Worm (Caenorhabditis elegans) whole organism, late embryonic: ENCODE measurements around the gene K08C7.1.

ENCODE experiments used
- K02D7.2 ChIP-seq: sonication (generic microtip); optimal IDR thresholded peaks from 2 replicates; lab custom pipeline; 2017; ENCODE audit warnings: mild to moderate bottlenecking, missing genetic modification characterization, missing compliant biosample characterization
- ama-1 ChIP-seq: fragments of 150-350 bp; optimal IDR thresholded peaks from 2 replicates; lab custom pipeline; 2014
- ceh-22 ChIP-seq: sonication (generic microtip); optimal IDR thresholded peaks from 2 replicates; lab custom pipeline; 2017; ENCODE audit warnings: missing biosample characterization, missing genetic modification characterization
- ceh-45 ChIP-seq: fragments of 200-800 bp; sonication (Bioruptor generic); IDR thresholded peaks from 2 replicates; pipeline ENCODE4 v1.3.6; 2022; ENCODE audit warnings: missing genetic modification reagents, missing genetic modification characterization, missing compliant biosample characterization
- ceh-9 ChIP-seq: sonication (generic microtip); optimal IDR thresholded peaks from 2 replicates; lab custom pipeline; 2016; ENCODE audit warnings: mild to moderate bottlenecking, missing genetic modification characterization, inconsistent platforms, missing compliant biosample characterization
- dmd-4 ChIP-seq: sonication (generic microtip); optimal IDR thresholded peaks from 2 replicates; lab custom pipeline; 2016; ENCODE audit warnings: borderline replicate concordance, missing genetic modification characterization, missing compliant biosample characterization
- hlh-6 ChIP-seq: sonication (generic microtip); optimal IDR thresholded peaks from 2 replicates; lab custom pipeline; 2016; ENCODE audit warnings: missing genotype, missing genetic modification characterization, missing compliant biosample characterization
- nfya-1 ChIP-seq: sonication (generic microtip); optimal IDR thresholded peaks from 2 replicates; lab custom pipeline; 2017; ENCODE audit warnings: missing genetic modification characterization, mild to moderate bottlenecking, missing compliant biosample characterization, antibody characterized with exemption, moderate library complexity
- pqm-1 ChIP-seq: sonication (generic microtip); optimal IDR thresholded peaks from 2 replicates; lab custom pipeline; 2016; ENCODE audit warnings: missing genetic modification characterization, missing compliant biosample characterization
- pros-1 ChIP-seq: fragments of 150-350 bp; optimal IDR thresholded peaks from 2 replicates; lab custom pipeline; 2014; ENCODE audit warnings: missing biosample characterization, missing genetic modification reagents, missing genetic modification characterization
- unc-3 ChIP-seq, 2 experiments: fragments of 200-800 bp in 1 of 2; sonication (Bioruptor generic) in 1 of 2; sonication (generic microtip) in 1 of 2; conservative IDR thresholded peaks in 1 of 2; optimal IDR thresholded peaks in 1 of 2; 2 replicates each; pipeline versions ENCODE4 v1.3.6 to Lab custom; 2016 to 2022; ENCODE audit warnings: missing compliant biosample characterization in 2 of 2, missing genetic modification characterization in 2 of 2, missing genetic modification reagents in 1 of 2
- unc-55 ChIP-seq: sonication (generic microtip); optimal IDR thresholded peaks from 2 replicates; lab custom pipeline; 2017; ENCODE audit warnings: missing biosample characterization, missing genetic modification reagents, missing genetic modification characterization
- ztf-16 ChIP-seq: sonication (generic microtip); optimal IDR thresholded peaks from 2 replicates; lab custom pipeline; 2017; ENCODE audit warnings: missing genetic modification characterization, missing compliant biosample characterization

DNA sequence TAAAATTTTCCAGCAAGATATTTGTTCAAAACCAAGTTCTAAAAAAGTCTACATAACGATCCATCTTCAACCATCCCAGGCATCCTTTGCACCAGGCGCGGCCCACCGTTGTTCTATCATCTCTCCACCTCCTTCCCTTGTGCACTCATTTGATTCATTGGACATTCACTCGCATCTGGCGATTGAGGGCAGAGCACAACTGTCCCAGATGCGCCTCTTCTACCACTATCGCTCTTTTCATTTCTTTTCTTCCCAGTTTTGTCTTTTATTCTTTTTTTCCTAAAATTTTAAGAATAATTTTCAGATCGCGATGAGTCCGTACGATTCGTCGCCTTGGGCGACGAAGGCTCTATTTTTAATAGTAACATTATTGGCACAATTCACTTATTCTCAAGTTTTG lies 9.9 kb downstream of the K08C7.1 start, which contains the start of gene epi-1:
- TF ChIP-seq pros-1 (tag; lab: Kevin White, UChicago) (no peak), ceh-45 (GFP tag; lab: Robert Waterston, UW) (no peak), unc-3 (GFP tag; conservative IDR thresholded peaks at IDR 0.05; lab: Robert Waterston, UW) (no peak), unc-3 (tag; optimal IDR thresholded peaks at IDR 0.05; lab: Kevin White, UChicago) (no peak), dmd-4 (tag; lab: Kevin White, UChicago) (no peak), ceh-9 (tag; lab: Kevin White, UChicago) (no peak), ztf-16 (no peak), hlh-6 (tag; lab: Kevin White, UChicago) (no peak), ceh-22 (tag; lab: Kevin White, UChicago) (no peak), ama-1 (no peak), unc-55 (GFP tag; lab: Kevin White, UChicago) (no peak), K02D7.2 (tag; lab: Kevin White, UChicago) (no peak), nfya-1 (tag; lab: Kevin White, UChicago) (no peak), pqm-1 (no peak)
